Worm (Caenorhabditis elegans): ENCODE measurements around the gene slc-36.5.
A peak's percentile ranks its signal among the peaks of the same experiment; 100 is the strongest.

Gene slc-36.5

DNA sequence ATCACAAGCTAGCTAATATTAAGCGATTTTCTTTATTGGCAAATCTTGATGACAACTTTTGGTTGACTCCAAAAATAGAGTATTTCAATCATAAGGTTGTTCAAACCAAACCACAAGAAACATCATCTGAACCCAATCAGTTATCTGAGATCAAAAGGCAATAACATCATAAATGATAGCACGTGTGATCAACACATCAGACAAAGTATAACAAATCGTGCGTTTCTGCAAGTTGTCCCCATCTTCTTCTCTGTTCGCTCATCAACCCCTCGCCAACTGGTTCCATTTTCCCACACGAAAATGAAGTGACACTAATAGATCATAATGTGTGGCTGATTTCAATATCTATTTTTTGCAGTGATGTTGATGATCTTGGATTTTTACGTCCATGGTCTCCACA, 27.5 kb downstream of the slc-36.5 start (continued):
- TF ChIP-seq attf-4 (tag; optimal IDR thresholded peaks at IDR 0.05) (no peak), hif-1 (tag; optimal IDR thresholded peaks at IDR 0.05) (peak in 1 of 2 experiments; percentile 80), nhr-6 (tag; optimal IDR thresholded peaks at IDR 0.05) (no peak), ceh-62 (tag; optimal IDR thresholded peaks at IDR 0.05) (no peak), ces-1 (GFP tag; optimal IDR thresholded peaks at IDR 0.05) (no peak), saeg-2 (GFP tag; IDR thresholded peaks at IDR 0.05) (no peak), lin-13 (GFP tag; optimal IDR thresholded peaks at IDR 0.05) (no peak), spr-1 (tag; optimal IDR thresholded peaks at IDR 0.05) (no peak), set-16 (GFP tag; IDR thresholded peaks at IDR 0.05) (no peak), rbr-2 (tag; optimal IDR thresholded peaks at IDR 0.05) (no peak)

DNA sequence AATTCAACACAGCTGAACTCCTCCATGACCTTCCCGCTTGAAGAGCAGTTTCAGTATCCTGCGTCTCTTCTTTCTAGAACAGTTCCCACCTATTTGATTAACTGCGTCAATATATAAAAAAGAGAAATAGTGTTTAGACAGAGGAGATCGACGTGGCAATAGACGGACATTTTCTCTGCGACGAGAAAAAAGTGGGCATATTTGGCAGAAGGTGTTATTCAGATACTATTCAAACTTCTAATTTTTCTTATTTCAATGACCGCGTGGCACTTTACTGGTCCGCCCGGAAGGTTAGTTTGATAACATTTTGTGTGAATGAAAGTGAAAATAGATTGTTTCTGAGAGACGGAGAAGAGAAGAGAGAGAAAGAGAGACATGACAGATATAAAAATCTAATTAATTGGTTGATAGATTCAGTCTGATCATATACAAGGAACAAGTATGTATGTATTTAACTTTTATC, 28.9 kb downstream of the slc-36.5 start, which contains the start of gene tbc-6:
TSS of gene tbc-6 (plus strand) at position 208 of the 463 bp plus-strand sequence.
- TF ChIP-seq dmd-6 (GFP tag; IDR thresholded peaks at IDR 0.05) (peak; percentile 58; the same call in 1 of the 2 replicates), nhr-102 (tag; optimal IDR thresholded peaks at IDR 0.05) (no peak), aha-1 (tag) (peak; percentile 74), spr-3 (GFP tag; optimal IDR thresholded peaks at IDR 0.05) (no peak), nhr-10 (tag; optimal IDR thresholded peaks at IDR 0.05) (peak; percentile 89), lsy-2 (tag; optimal IDR thresholded peaks at IDR 0.05) (peak; percentile 55 to 56), ceh-44 (GFP tag; IDR thresholded peaks at IDR 0.05) (no peak), cey-2 (tag; optimal IDR thresholded peaks at IDR 0.05; ENCODE audit: borderline replicate concordance, insufficient read depth) (peak; percentile 59), zip-11 (GFP tag; IDR thresholded peaks at IDR 0.05) (no peak), dmd-8 (GFP tag; IDR thresholded peaks at IDR 0.05) (no peak), Y105C5A.15 (GFP tag; IDR thresholded peaks at IDR 0.05) (no peak), nhr-237 (tag; optimal IDR thresholded peaks at IDR 0.05) (no peak), dpl-1 (GFP tag; optimal IDR thresholded peaks at IDR 0.05) (no peak), daf-19 (GFP tag; conservative IDR thresholded peaks at IDR 0.05) (0 out of 2 replicates have a peak, but pooled peaks have one; percentile 48), madf-5 (GFP tag; IDR thresholded peaks at IDR 0.05) (no peak), tra-1 (GFP tag; IDR thresholded peaks at IDR 0.05) (no peak), rbr-2 (tag; optimal IDR thresholded peaks at IDR 0.05) (peak; percentile 23), mdl-1 (tag; optimal IDR thresholded peaks at IDR 0.05) (peak; percentile 65 to 78), F10B5.3 (tag; optimal IDR thresholded peaks at IDR 0.05) (no peak), dmd-9 (GFP tag; IDR thresholded peaks at IDR 0.05) (no peak), ctbp-1 (GFP tag; IDR thresholded peaks at IDR 0.05) (no peak), gei-8 (GFP tag; optimal IDR thresholded peaks at IDR 0.05) (no peak), ceh-62 (tag; optimal IDR thresholded peaks at IDR 0.05) (no peak), F26F4.8 (GFP tag; conservative IDR thresholded peaks at IDR 0.05) (no peak), daf-8 (GFP tag; IDR thresholded peaks at IDR 0.05) (no peak), mxl-2 (GFP tag; conservative IDR thresholded peaks at IDR 0.05) (no peak), nhr-11 (tag; optimal IDR thresholded peaks at IDR 0.05) (peak; percentile 31), hmg-1.1 (GFP tag; IDR thresholded peaks at IDR 0.05) (0 out of 2 replicates have a peak, but pooled peaks have one; percentile 24), set-16 (GFP tag; IDR thresholded peaks at IDR 0.05) (no peak), nhr-41 (GFP tag; IDR thresholded peaks at IDR 0.05) (no peak), lin-13 (GFP tag; optimal IDR thresholded peaks at IDR 0.05) (no peak), nhr-28 (tag; optimal IDR thresholded peaks at IDR 0.05) (peak; percentile 86), T20F7.1 (GFP tag; optimal IDR thresholded peaks at IDR 0.05) (peak; percentile 13), ZK337.2 (GFP tag; IDR thresholded peaks at IDR 0.05) (no peak), mep-1 (tag; optimal IDR thresholded peaks at IDR 0.05) (peak; percentile 53), madf-9 (GFP tag; conservative IDR thresholded peaks at IDR 0.05) (no peak), nhr-25 (tag; optimal IDR thresholded peaks at IDR 0.05; ENCODE audit: borderline replicate concordance, insufficient read depth) (no peak), nhr-76 (tag; optimal IDR thresholded peaks at IDR 0.05) (no peak), ztf-7 (tag; optimal IDR thresholded peaks at IDR 0.05) (no peak), lin-38 (GFP tag; IDR thresholded peaks at IDR 0.05) (no peak), ceh-32 (tag; optimal IDR thresholded peaks at IDR 0.05; ENCODE audit: poor library complexity) (no peak), ces-1 (GFP tag; optimal IDR thresholded peaks at IDR 0.05) (no peak), ceh-20 (GFP tag; IDR thresholded peaks at IDR 0.05) (0 out of 2 replicates have a peak, but pooled peaks have one; percentile 44), ama-1 (optimal IDR thresholded peaks at IDR 0.05) (peak; percentile 36)
